Fruit fly (Drosophila melanogaster): ENCODE measurements around the gene ph-p.

dm6 chrX:2103859-2104258 lies 34.3 kb downstream of the ph-p start:
- TF ChIP-seq psq (optimal IDR thresholded peaks at IDR 0.05) = no peak
- TF ChIP-seq Dll (optimal IDR thresholded peaks at IDR 0.05) = no peak
- TF ChIP-seq CG8478 (optimal IDR thresholded peaks at IDR 0.05) = no peak
- TF ChIP-seq pan (optimal IDR thresholded peaks at IDR 0.05) = no peak
- TF ChIP-seq usp (GFP tag; optimal IDR thresholded peaks at IDR 0.05) = no peak
- no peak for TF ChIP-seq EcR (GFP tag; optimal IDR thresholded peaks at IDR 0.05)

Measured in whole organism.